Fruit fly (Drosophila melanogaster) whole organism, embryonic: ENCODE data around the gene rictor.

Experiments used
- ATbp ChIP-seq: fragments of 200-800 bp; sonication (Bioruptor generic); optimal IDR thresholded peaks from 2 replicates; lab custom pipeline; 2017; ENCODE audit warnings: missing biosample characterization, mild to moderate bottlenecking, missing genetic modification characterization, missing genetic modification reagents
- BEAF-32 ChIP-seq: fragments of 200-800 bp; sonication (Bioruptor generic); optimal IDR thresholded peaks from 3 replicates; lab custom pipeline; 2017; ENCODE audit warnings: missing biosample characterization, missing genetic modification characterization, mild to moderate bottlenecking, moderate library complexity, missing genetic modification reagents
- Bdp1 ChIP-seq: fragments of 200-800 bp; sonication (Bioruptor generic); optimal IDR thresholded peaks from 3 replicates; lab custom pipeline; 2016; ENCODE audit warnings: missing biosample characterization, missing genetic modification characterization
- BtbVII ChIP-seq: fragments of 200-800 bp; sonication (Bioruptor generic); optimal IDR thresholded peaks from 3 replicates; lab custom pipeline; 2017; ENCODE audit warnings: missing biosample characterization, mild to moderate bottlenecking, missing genetic modification characterization
- CG11247 ChIP-seq: fragments of 200-800 bp; sonication (Bioruptor generic); IDR thresholded peaks from 2 replicates; pipeline ENCODE4 v1.3.6; 2022; ENCODE audit warnings: missing biosample characterization, missing genetic modification characterization
- CG15269 ChIP-seq: fragments of 200-800 bp; sonication (Bioruptor generic); optimal IDR thresholded peaks from 2 replicates; lab custom pipeline; 2018; ENCODE audit warnings: missing biosample characterization, mild to moderate bottlenecking, missing genetic modification characterization, moderate library complexity
- CG1602 ChIP-seq: fragments of 200-800 bp; sonication (Bioruptor generic); optimal IDR thresholded peaks from 3 replicates; lab custom pipeline; 2016; ENCODE audit warnings: missing biosample characterization, missing genetic modification characterization
- CG17802 ChIP-seq: fragments of 200-800 bp; sonication (Bioruptor generic); optimal IDR thresholded peaks from 2 replicates; lab custom pipeline; 2018; ENCODE audit warnings: missing biosample characterization, mild to moderate bottlenecking, missing genetic modification characterization, moderate library complexity
- CG18476 ChIP-seq: fragments of 200-800 bp; sonication (Bioruptor generic); optimal IDR thresholded peaks from 2 replicates; lab custom pipeline; 2016; ENCODE audit warnings: missing biosample characterization, mild to moderate bottlenecking, missing genetic modification characterization
- CG2129 ChIP-seq: fragments of 200-800 bp; sonication (Bioruptor generic); IDR thresholded peaks from 2 replicates; pipeline ENCODE4 v1.3.6; 2022; ENCODE audit warnings: missing biosample characterization, missing genetic modification characterization; ENCODE audit not compliant: partially characterized antibody
- CG32532 ChIP-seq: fragments of 200-800 bp; sonication (Bioruptor generic); IDR thresholded peaks from 2 replicates; pipeline ENCODE4 v1.3.6; 2022; ENCODE audit warnings: missing biosample characterization, missing genetic modification characterization
- CG3407 ChIP-seq: fragments of 200-800 bp; sonication (Bioruptor generic); optimal IDR thresholded peaks from 2 replicates; lab custom pipeline; 2018; ENCODE audit warnings: missing biosample characterization, mild to moderate bottlenecking, missing genetic modification characterization
- CG4617 ChIP-seq: fragments of 200-800 bp; sonication (Bioruptor generic); optimal IDR thresholded peaks from 3 replicates; lab custom pipeline; 2016; ENCODE audit warnings: missing biosample characterization, missing genetic modification characterization, borderline replicate concordance
- CG5180 ChIP-seq: fragments of 200-800 bp; sonication (Bioruptor generic); optimal IDR thresholded peaks from 3 replicates; lab custom pipeline; 2017; ENCODE audit warnings: missing biosample characterization, missing genetic modification characterization, mild to moderate bottlenecking, moderate library complexity, missing genetic modification reagents
- CG6689 ChIP-seq: fragments of 200-800 bp; sonication (Bioruptor generic); IDR thresholded peaks from 2 replicates; pipeline ENCODE4 v1.3.6; 2022; ENCODE audit warnings: missing biosample characterization, missing genetic modification characterization
- CG7786 ChIP-seq: fragments of 200-800 bp; sonication (Bioruptor generic); optimal IDR thresholded peaks from 2 replicates; lab custom pipeline; 2016; ENCODE audit warnings: missing biosample characterization, missing genetic modification characterization
- CG8290 ChIP-seq, 3 experiments: fragments of 200-800 bp; sonication (Bioruptor generic); optimal IDR thresholded peaks; 2 replicates each; lab custom pipeline; 2016 to 2019; ENCODE audit warnings: missing biosample characterization in 3 of 3, missing genetic modification characterization in 3 of 3, mild to moderate bottlenecking in 2 of 3, moderate library complexity in 1 of 3
- CG8359 ChIP-seq: fragments of 200-800 bp; sonication (Bioruptor generic); optimal IDR thresholded peaks from 2 replicates; lab custom pipeline; 2017; ENCODE audit warnings: missing biosample characterization, mild to moderate bottlenecking, missing genetic modification characterization, borderline replicate concordance
- CkIIα-i1 ChIP-seq: fragments of 200-800 bp; sonication (Bioruptor generic); IDR thresholded peaks from 2 replicates; pipeline ENCODE4 v1.3.6; 2022; ENCODE audit warnings: missing biosample characterization, missing genetic modification characterization
- Dip3 ChIP-seq: fragments of 200-800 bp; sonication (Bioruptor generic); optimal IDR thresholded peaks from 3 replicates; lab custom pipeline; 2016; ENCODE audit warnings: missing biosample characterization, missing genetic modification characterization
- Elba2 ChIP-seq: fragments of 200-800 bp; sonication (Bioruptor generic); optimal IDR thresholded peaks from 3 replicates; lab custom pipeline; 2016; ENCODE audit warnings: missing biosample characterization, missing genetic modification characterization
- Fer1 ChIP-seq: fragments of 200-800 bp; sonication (Bioruptor generic); optimal IDR thresholded peaks from 2 replicates; lab custom pipeline; 2017; ENCODE audit warnings: missing biosample characterization, mild to moderate bottlenecking, missing genetic modification characterization
- HLH4C ChIP-seq: fragments of 200-800 bp; sonication (Bioruptor generic); IDR thresholded peaks from 3 replicates; pipeline ENCODE4 v1.3.6; 2022; ENCODE audit warnings: missing biosample characterization, missing genetic modification characterization; ENCODE audit not compliant: partially characterized antibody
- Hmr ChIP-seq: fragments of 200-800 bp; sonication (Bioruptor generic); optimal IDR thresholded peaks from 3 replicates; lab custom pipeline; 2017; ENCODE audit warnings: mild to moderate bottlenecking, missing biosample characterization, missing genetic modification reagents, missing genetic modification characterization
- Jarid2 ChIP-seq: fragments of 200-800 bp; sonication (Bioruptor generic); optimal IDR thresholded peaks from 3 replicates; lab custom pipeline; 2017; ENCODE audit warnings: mild to moderate bottlenecking, missing biosample characterization, missing genetic modification reagents, missing genetic modification characterization
- MESR4 ChIP-seq: fragments of 200-800 bp; sonication (Bioruptor generic); optimal IDR thresholded peaks from 2 replicates; lab custom pipeline; 2018; ENCODE audit warnings: missing biosample characterization, mild to moderate bottlenecking, missing genetic modification characterization, moderate library complexity
- Sin3A ChIP-seq: fragments of >200 bp; optimal IDR thresholded peaks from 2 replicates; lab custom pipeline; 2018
- Stat92E ChIP-seq, 3 experiments: fragments of >200 bp in 2 of 3; fragments of 200-800 bp in 1 of 3; sonication (Bioruptor generic) in 1 of 3; optimal IDR thresholded peaks; 2 replicates each; lab custom pipeline; 2017 to 2019; ENCODE audit warnings: missing biosample characterization in 3 of 3, missing genetic modification characterization in 3 of 3, mild to moderate bottlenecking in 1 of 3, moderate library complexity in 1 of 3
- ac ChIP-seq: fragments of 200-800 bp; sonication (Bioruptor generic); optimal IDR thresholded peaks from 3 replicates; lab custom pipeline; 2017; ENCODE audit warnings: missing biosample characterization, mild to moderate bottlenecking, missing genetic modification characterization
- al ChIP-seq: fragments of 200-800 bp; sonication (Bioruptor generic); IDR thresholded peaks from 2 replicates; pipeline ENCODE4 v1.3.6; 2022; ENCODE audit warnings: missing biosample characterization, missing genetic modification characterization
- ash1 ChIP-seq: fragments of 200-800 bp; sonication (Bioruptor generic); optimal IDR thresholded peaks from 2 replicates; lab custom pipeline; 2018; ENCODE audit warnings: missing biosample characterization, mild to moderate bottlenecking, missing genetic modification characterization
- chif ChIP-seq, 2 experiments: fragments of 200-800 bp; sonication (Bioruptor generic); optimal IDR thresholded peaks; 3 replicates each; lab custom pipeline; 2016; ENCODE audit warnings: missing biosample characterization in 2 of 2, missing genetic modification characterization in 2 of 2
- dmrt99B ChIP-seq: fragments of 200-800 bp; sonication (Bioruptor generic); optimal IDR thresholded peaks from 2 replicates; lab custom pipeline; 2018; ENCODE audit warnings: missing biosample characterization, mild to moderate bottlenecking, missing genetic modification characterization, moderate library complexity
- en ChIP-seq: fragments of 200-800 bp; sonication (Bioruptor generic); optimal IDR thresholded peaks from 2 replicates; lab custom pipeline; 2016; ENCODE audit warnings: missing biosample characterization, missing genetic modification characterization
- eve ChIP-seq, 2 experiments: fragments of >200 bp; optimal IDR thresholded peaks; 2 replicates each; lab custom pipeline; 2017; ENCODE audit warnings: missing biosample characterization in 2 of 2, missing genetic modification characterization in 2 of 2
- gem ChIP-seq: fragments of 200-800 bp; sonication (Bioruptor generic); optimal IDR thresholded peaks from 2 replicates; lab custom pipeline; 2019; ENCODE audit warnings: missing biosample characterization, mild to moderate bottlenecking, missing genetic modification characterization, moderate library complexity
- hkb ChIP-seq, 2 experiments: fragments of 200-800 bp in 1 of 2; fragments of >200 bp in 1 of 2; sonication (Bioruptor generic) in 1 of 2; IDR thresholded peaks in 1 of 2; optimal IDR thresholded peaks in 1 of 2; 2 replicates each; pipeline versions ENCODE4 v1.3.6 to Lab custom; 2017 to 2022; ENCODE audit warnings: missing biosample characterization in 1 of 2, missing genetic modification characterization in 1 of 2
- ind ChIP-seq: fragments of 200-800 bp; sonication (Bioruptor generic); optimal IDR thresholded peaks from 3 replicates; lab custom pipeline; 2016; ENCODE audit warnings: missing biosample characterization, missing genetic modification characterization
- jigr1 ChIP-seq: fragments of 200-800 bp; sonication (Bioruptor generic); IDR thresholded peaks from 3 replicates; pipeline ENCODE4 v1.3.6; 2022; ENCODE audit warnings: missing biosample characterization, missing genetic modification characterization
- kah ChIP-seq: fragments of 200-800 bp; sonication (Bioruptor generic); optimal IDR thresholded peaks from 2 replicates; lab custom pipeline; 2018; ENCODE audit warnings: missing biosample characterization, mild to moderate bottlenecking, missing genetic modification characterization
- ken ChIP-seq: fragments of 200-800 bp; sonication (Bioruptor generic); IDR thresholded peaks from 3 replicates; pipeline ENCODE4 v1.3.6; 2022; ENCODE audit warnings: missing biosample characterization, missing genetic modification characterization
- klu ChIP-seq: fragments of 200-800 bp; sonication (Bioruptor generic); IDR thresholded peaks from 2 replicates; pipeline ENCODE4 v1.3.6; 2022; ENCODE audit warnings: missing biosample characterization, missing genetic modification characterization
- kni ChIP-seq: fragments of 200-800 bp; sonication (Bioruptor generic); optimal IDR thresholded peaks from 3 replicates; lab custom pipeline; 2017; ENCODE audit warnings: mild to moderate bottlenecking, missing biosample characterization, missing genetic modification reagents, missing genetic modification characterization
- odd ChIP-seq: fragments of 200-800 bp; sonication (Bioruptor generic); optimal IDR thresholded peaks from 2 replicates; lab custom pipeline; 2017; ENCODE audit warnings: missing biosample characterization, mild to moderate bottlenecking, missing genetic modification characterization
- prd ChIP-seq, 3 experiments: fragments of >200 bp in 2 of 3; fragments of 200-800 bp in 1 of 3; sonication (Bioruptor generic) in 1 of 3; optimal IDR thresholded peaks in 2 of 3; IDR thresholded peaks in 1 of 3; 2 replicates in 2 of 3; 3 replicates in 1 of 3; pipeline versions ENCODE4 v1.3.6 to Lab custom; 2017 to 2022; ENCODE audit warnings: missing biosample characterization in 1 of 3, missing genetic modification characterization in 1 of 3
- repo ChIP-seq: fragments of 200-800 bp; sonication (Bioruptor generic); optimal IDR thresholded peaks from 2 replicates; lab custom pipeline; 2016; ENCODE audit warnings: missing biosample characterization, missing genetic modification characterization
- ro ChIP-seq: fragments of 200-800 bp; sonication (Bioruptor generic); IDR thresholded peaks from 2 replicates; pipeline ENCODE4 v1.3.6; 2022; ENCODE audit warnings: missing biosample characterization, missing genetic modification characterization
- schlank ChIP-seq: fragments of 200-800 bp; sonication (Bioruptor generic); optimal IDR thresholded peaks from 2 replicates; lab custom pipeline; 2018; ENCODE audit warnings: missing biosample characterization, mild to moderate bottlenecking, missing genetic modification characterization
- unc-4 ChIP-seq: fragments of 200-800 bp; sonication (Bioruptor generic); IDR thresholded peaks from 2 replicates; pipeline ENCODE4 v1.3.6; 2022; ENCODE audit warnings: missing biosample characterization, missing genetic modification characterization; ENCODE audit not compliant: partially characterized antibody

The rictor gene

dm6 chrX:19243379-19243834 lies 17.6 kb downstream of the rictor start, which contains the start of gene CG7889 (continued):
- TF ChIP-seq CG6689 (GFP tag; lab: Robert Waterston, UW) (no peak), CG11247 (GFP tag; lab: Robert Waterston, UW) (no peak), Stat92E (GFP tag; optimal IDR thresholded peaks at IDR 0.05; lab: Kevin White, UChicago) (no peak), CG32532 (GFP tag; lab: Robert Waterston, UW) (no peak), Hmr (GFP tag; lab: Kevin White, UChicago) (no peak), kah (GFP tag; lab: Kevin White, UChicago) (peak; percentile 99), en (no peak), CG7786 (no peak), prd (optimal IDR thresholded peaks at IDR 0.05; lab: Kevin White, UChicago) (no peak), prd (GFP tag; IDR thresholded peaks at IDR 0.05; lab: Robert Waterston, UW) (no peak; the same call in 2 of the 3 replicates), CG18476 (GFP tag; lab: Kevin White, UChicago) (peak; percentile 21), kni (GFP tag; lab: Kevin White, UChicago) (no peak), ro (GFP tag; lab: Robert Waterston, UW) (no peak), eve (GFP tag; optimal IDR thresholded peaks at IDR 0.05; lab: Kevin White, UChicago) (no peak), Bdp1 (GFP tag; lab: Kevin White, UChicago) (no peak), Jarid2 (GFP tag; lab: Kevin White, UChicago) (no peak), BtbVII (GFP tag; lab: Kevin White, UChicago) (peak; percentile 30), CG4617 (GFP tag; lab: Kevin White, UChicago) (no peak), CG2129 (no peak), odd (GFP tag; lab: Kevin White, UChicago) (no peak), CG17802 (no peak), Elba2 (no peak), CG8290 (GFP tag; optimal IDR thresholded peaks at IDR 0.05; lab: Kevin White, UChicago) (peak; percentile 36), CG8290 (tag; optimal IDR thresholded peaks at IDR 0.05; lab: Kevin White, UChicago) (peak in 1 of 2 experiments; percentile 76), klu (peak; percentile 6; the same call in 1 of the 2 replicates), dmrt99B (no peak), Dip3 (GFP tag; lab: Kevin White, UChicago) (peak; percentile 33), jigr1 (GFP tag; lab: Robert Waterston, UW) (no peak), MESR4 (peak; percentile 61), schlank (tag; lab: Kevin White, UChicago) (no peak), Fer1 (GFP tag; lab: Kevin White, UChicago) (peak; percentile 25), CG15269 (tag; lab: Kevin White, UChicago) (no peak), HLH4C (no peak), ken (GFP tag; lab: Robert Waterston, UW) (no peak), hkb (optimal IDR thresholded peaks at IDR 0.05; lab: Kevin White, UChicago) (no peak), hkb (GFP tag; IDR thresholded peaks at IDR 0.05; lab: Robert Waterston, UW) (no peak), ac (GFP tag; lab: Kevin White, UChicago) (no peak), al (no peak), BEAF-32 (GFP tag; lab: Kevin White, UChicago) (no peak), ATbp (GFP tag; lab: Kevin White, UChicago) (no peak), unc-4 (GFP tag; lab: Robert Waterston, UW) (no peak), Sin3A (lab: Kevin White, UChicago) (no peak), CG3407 (no peak), chif (GFP tag; optimal IDR thresholded peaks at IDR 0.05; lab: Kevin White, UChicago) (no peak), repo (GFP tag; lab: Kevin White, UChicago) (no peak), CG1602 (GFP tag; lab: Kevin White, UChicago) (no peak), ind (peak; percentile 8), CG8359 (GFP tag; lab: Kevin White, UChicago) (no peak), CG5180 (GFP tag; lab: Kevin White, UChicago) (no peak), ash1 (GFP tag; lab: Kevin White, UChicago) (no peak), CkIIα-i1 (GFP tag; lab: Robert Waterston, UW) (no peak), gem (tag; lab: Kevin White, UChicago) (peak; percentile 17)
